Worm (Caenorhabditis elegans) whole organism, mixed stage, embryonic: Measurements from ENCODE around the gene col-161.

Experiments used
- M03D4.4 ChIP-seq: sonication (generic microtip); optimal IDR thresholded peaks from 2 replicates; lab custom pipeline; 2017; ENCODE audit warnings: mild to moderate bottlenecking, missing genetic modification characterization, missing compliant biosample characterization
- blmp-1 ChIP-seq: fragments of 150-350 bp; optimal IDR thresholded peaks from 2 replicates; lab custom pipeline; 2014; ENCODE audit warnings: missing biosample characterization, missing genetic modification characterization
- ceh-39 ChIP-seq: fragments of 150-350 bp; optimal IDR thresholded peaks from 2 replicates; lab custom pipeline; 2014; ENCODE audit warnings: missing biosample characterization, missing genetic modification characterization
- ceh-43 ChIP-seq: fragments of 200-800 bp; sonication (Bioruptor generic); optimal IDR thresholded peaks from 2 replicates; lab custom pipeline; 2018; ENCODE audit warnings: mild to moderate bottlenecking, missing genetic modification characterization, moderate library complexity, missing compliant biosample characterization
- ceh-83 ChIP-seq: fragments of 200-800 bp; sonication (Bioruptor generic); optimal IDR thresholded peaks from 2 replicates; lab custom pipeline; 2018; ENCODE audit warnings: mild to moderate bottlenecking, missing genetic modification characterization, missing compliant biosample characterization
- ces-1 ChIP-seq: fragments of 150-350 bp; optimal IDR thresholded peaks from 2 replicates; lab custom pipeline; 2014; ENCODE audit warnings: missing biosample characterization, missing genetic modification reagents, missing genetic modification characterization
- cnd-1 ChIP-seq: fragments of 200-800 bp; sonication (Bioruptor generic); optimal IDR thresholded peaks from 2 replicates; lab custom pipeline; 2018; ENCODE audit warnings: mild to moderate bottlenecking, missing genetic modification characterization, missing compliant biosample characterization
- drap-1 ChIP-seq: fragments of 200-800 bp; sonication (Bioruptor generic); optimal IDR thresholded peaks from 3 replicates; lab custom pipeline; 2018; ENCODE audit warnings: mild to moderate bottlenecking, missing genetic modification characterization, missing compliant biosample characterization
- elt-3 ChIP-seq: fragments of 150-350 bp; optimal IDR thresholded peaks from 2 replicates; lab custom pipeline; 2014; ENCODE audit warnings: missing biosample characterization, missing genetic modification characterization
- ham-2 ChIP-seq: fragments of 200-800 bp; sonication (Bioruptor generic); optimal IDR thresholded peaks from 2 replicates; lab custom pipeline; 2018; ENCODE audit warnings: mild to moderate bottlenecking, missing genetic modification characterization, missing compliant biosample characterization
- lin-13 ChIP-seq: fragments of 150-350 bp; optimal IDR thresholded peaks from 2 replicates; lab custom pipeline; 2014; ENCODE audit warnings: missing biosample characterization, missing genetic modification characterization
- lin-32 ChIP-seq: fragments of 200-800 bp; sonication (Bioruptor generic); optimal IDR thresholded peaks from 2 replicates; lab custom pipeline; 2018; ENCODE audit warnings: mild to moderate bottlenecking, missing genetic modification characterization, missing compliant biosample characterization
- lsy-2 ChIP-seq: fragments of 150-350 bp; optimal IDR thresholded peaks from 2 replicates; lab custom pipeline; 2014; ENCODE audit warnings: missing biosample characterization, missing genetic modification characterization
- mab-5 ChIP-seq: fragments of 150-350 bp; optimal IDR thresholded peaks from 2 replicates; lab custom pipeline; 2014; ENCODE audit warnings: missing biosample characterization, missing genetic modification characterization
- mep-1 ChIP-seq: fragments of 150-350 bp; optimal IDR thresholded peaks from 2 replicates; lab custom pipeline; 2017; ENCODE audit warnings: missing biosample characterization, missing genetic modification reagents, missing genetic modification characterization, inconsistent platforms
- mls-2 ChIP-seq: sonication (generic microtip); optimal IDR thresholded peaks from 2 replicates; lab custom pipeline; 2016; ENCODE audit warnings: mild to moderate bottlenecking, missing genetic modification characterization, moderate library complexity, missing compliant biosample characterization
- nhr-12 ChIP-seq: fragments of 150-350 bp; optimal IDR thresholded peaks from 2 replicates; lab custom pipeline; 2014; ENCODE audit warnings: missing biosample characterization, missing genetic modification characterization
- nhr-2 ChIP-seq: fragments of 150-350 bp; optimal IDR thresholded peaks from 2 replicates; lab custom pipeline; 2014; ENCODE audit warnings: missing biosample characterization, missing genetic modification characterization
- nhr-237 ChIP-seq: fragments of 150-350 bp; optimal IDR thresholded peaks from 2 replicates; lab custom pipeline; 2014; ENCODE audit warnings: missing biosample characterization, missing genetic modification characterization
- nhr-76 ChIP-seq: sonication (generic microtip); optimal IDR thresholded peaks from 2 replicates; lab custom pipeline; 2017; ENCODE audit warnings: missing biosample characterization, missing genetic modification characterization
- pha-4 ChIP-seq: fragments of 150-350 bp; optimal IDR thresholded peaks from 2 replicates; lab custom pipeline; 2018; ENCODE audit warnings: missing biosample characterization, missing genetic modification reagents, missing genetic modification characterization
- sem-2 ChIP-seq: fragments of 200-800 bp; sonication (Bioruptor generic); optimal IDR thresholded peaks from 2 replicates; lab custom pipeline; 2018; ENCODE audit warnings: mild to moderate bottlenecking, missing genetic modification characterization, missing compliant biosample characterization
- snpc-4 ChIP-seq: fragments of 150-350 bp; optimal IDR thresholded peaks from 2 replicates; lab custom pipeline; 2014; ENCODE audit warnings: missing biosample characterization, missing genetic modification characterization
- sptf-1 ChIP-seq: sonication (generic microtip); optimal IDR thresholded peaks from 2 replicates; lab custom pipeline; 2017; ENCODE audit warnings: mild to moderate bottlenecking, missing genetic modification characterization, moderate library complexity, missing compliant biosample characterization
- tbx-8 ChIP-seq: fragments of 200-800 bp; sonication (Bioruptor generic); optimal IDR thresholded peaks from 2 replicates; lab custom pipeline; 2018; ENCODE audit warnings: mild to moderate bottlenecking, missing genetic modification characterization, moderate library complexity, missing compliant biosample characterization
- unc-39 ChIP-seq: fragments of 150-350 bp; optimal IDR thresholded peaks from 2 replicates; lab custom pipeline; 2014; ENCODE audit warnings: missing biosample characterization, missing genetic modification characterization
- unc-62 ChIP-seq: fragments of 150-350 bp; optimal IDR thresholded peaks from 2 replicates; lab custom pipeline; 2014; ENCODE audit warnings: missing biosample characterization, missing genetic modification reagents, missing genetic modification characterization
- zip-8 ChIP-seq: fragments of 150-350 bp; optimal IDR thresholded peaks from 2 replicates; lab custom pipeline; 2014; ENCODE audit warnings: missing biosample characterization, missing genetic modification characterization
- ztf-11 ChIP-seq: fragments of 150-350 bp; optimal IDR thresholded peaks from 2 replicates; lab custom pipeline; 2014; ENCODE audit warnings: missing biosample characterization, missing genetic modification characterization

The col-161 gene

ce11 chrV:13317911-13318502 is at the start of gene col-161, which contains the start of gene srh-18:
col-161 (minus strand) TSS chrV:13318011.
srh-18 (plus strand) TSS chrV:13318452.
- no peak for TF ChIP-seq tbx-8 (GFP tag; lab: Kevin White, UChicago)
- TF ChIP-seq ceh-39 (tag; lab: Kevin White, UChicago), result no peak
- TF ChIP-seq ces-1, result no peak
- no peak for TF ChIP-seq zip-8
- TF ChIP-seq mab-5, result no peak
- no peak for TF ChIP-seq nhr-237 (tag; lab: Kevin White, UChicago)
- no peak for TF ChIP-seq ham-2
- TF ChIP-seq cnd-1 (tag; lab: Kevin White, UChicago), result no peak
- TF ChIP-seq sptf-1, result no peak
- TF ChIP-seq blmp-1 (tag; lab: Kevin White, UChicago), result no peak
- no peak for TF ChIP-seq mep-1 (tag; lab: Kevin White, UChicago)
- TF ChIP-seq nhr-12 (tag; lab: Kevin White, UChicago), result no peak
- no peak for TF ChIP-seq snpc-4
- no peak for TF ChIP-seq lsy-2 (tag; lab: Kevin White, UChicago)
- no peak for TF ChIP-seq mls-2

- no peak for TF ChIP-seq sem-2 (GFP tag; lab: Kevin White, UChicago)
- TF ChIP-seq M03D4.4, result no peak
- no peak for TF ChIP-seq elt-3 (tag; lab: Kevin White, UChicago)
- TF ChIP-seq unc-39 (tag; lab: Kevin White, UChicago), result no peak
- no peak for TF ChIP-seq nhr-76 (tag; lab: Kevin White, UChicago)
- no peak for TF ChIP-seq blmp-1 (tag; lab: Kevin White, UChicago)
- TF ChIP-seq ceh-83 (GFP tag; lab: Kevin White, UChicago), result no peak
- no peak for TF ChIP-seq ceh-43 (GFP tag; lab: Kevin White, UChicago)
- TF ChIP-seq mab-5, result no peak
- TF ChIP-seq lsy-2 (tag; lab: Kevin White, UChicago), result no peak
- no peak for TF ChIP-seq ztf-11
Observed at ce11 chrV:13367024-13367423, 49.2 kb upstream of the col-161 start, which contains the start of gene srx-125. srx-125 (plus strand) TSS chrV:13367324.

ce11 chrV:13366488-13366887 is 48.7 kb upstream of the col-161 start:
- TF ChIP-seq ceh-83 (GFP tag; lab: Kevin White, UChicago), result no peak
- TF ChIP-seq mab-5, result no peak
- no peak for TF ChIP-seq sem-2 (GFP tag; lab: Kevin White, UChicago)
- no peak for TF ChIP-seq M03D4.4
- TF ChIP-seq nhr-76 (tag; lab: Kevin White, UChicago), result no peak
- TF ChIP-seq ham-2, result no peak

- no peak for TF ChIP-seq lin-13
- no peak for TF ChIP-seq drap-1 (GFP tag; lab: Kevin White, UChicago)
- TF ChIP-seq tbx-8 (GFP tag; lab: Kevin White, UChicago), result no peak
- no peak for TF ChIP-seq nhr-76 (tag; lab: Kevin White, UChicago)
- no peak for TF ChIP-seq ceh-39 (tag; lab: Kevin White, UChicago)
- TF ChIP-seq lsy-2 (tag; lab: Kevin White, UChicago), result no peak
- TF ChIP-seq unc-39 (tag; lab: Kevin White, UChicago), result no peak
- TF ChIP-seq ceh-83 (GFP tag; lab: Kevin White, UChicago), result no peak
- TF ChIP-seq lin-32, result no peak
- no peak for TF ChIP-seq mep-1 (tag; lab: Kevin White, UChicago)
- TF ChIP-seq ztf-11, result no peak
- TF ChIP-seq zip-8, result no peak
- TF ChIP-seq snpc-4, result no peak
- no peak for TF ChIP-seq sem-2 (GFP tag; lab: Kevin White, UChicago)
- no peak for TF ChIP-seq elt-3 (tag; lab: Kevin White, UChicago)
- TF ChIP-seq ceh-43 (GFP tag; lab: Kevin White, UChicago), result no peak
- TF ChIP-seq ham-2, result no peak
- no peak for TF ChIP-seq nhr-2 (tag; lab: Kevin White, UChicago)
Observed at ce11 chrV:13364227-13364626, 46.4 kb upstream of the col-161 start.

ce11 chrV:13363415-13363814 is 45.6 kb upstream of the col-161 start, which contains the start of gene srg-46:
srg-46 (plus strand) TSS chrV:13363715.
- TF ChIP-seq ceh-83 (GFP tag; lab: Kevin White, UChicago) (no peak), unc-62 (GFP tag; lab: Kevin White, UChicago) (no peak), tbx-8 (GFP tag; lab: Kevin White, UChicago) (no peak), ham-2 (no peak), lin-13 (no peak), sem-2 (GFP tag; lab: Kevin White, UChicago) (no peak)

- no peak for TF ChIP-seq tbx-8 (GFP tag; lab: Kevin White, UChicago)
- TF ChIP-seq sptf-1, result no peak
- TF ChIP-seq ham-2, result no peak
- no peak for TF ChIP-seq pha-4 (tag; lab: Kevin White, UChicago)
- no peak for TF ChIP-seq lin-32
- TF ChIP-seq mls-2, result no peak
- no peak for TF ChIP-seq nhr-237 (tag; lab: Kevin White, UChicago)
- TF ChIP-seq ces-1, result no peak
Observed at ce11 chrV:13360254-13360653, 42.4 kb upstream of the col-161 start, which contains the start of gene F32H5.4. F32H5.4 (plus strand) TSS chrV:13360554.
